Fruit fly (Drosophila melanogaster): ENCODE results near the gene Snx6.

dm6 chr2L:8185008-8185407 is 35.5 kb downstream of the Snx6 start:
- no peak for TF ChIP-seq HLH106 (tag; optimal IDR thresholded peaks at IDR 0.05)
- no peak for TF ChIP-seq Abd-B (GFP tag; optimal IDR thresholded peaks at IDR 0.05)
- TF ChIP-seq psq (GFP tag; optimal IDR thresholded peaks at IDR 0.05), result no peak
- TF ChIP-seq CG32264 (GFP tag; optimal IDR thresholded peaks at IDR 0.05), result no peak
- no peak for TF ChIP-seq N (GFP tag; optimal IDR thresholded peaks at IDR 0.05)
- no peak for TF ChIP-seq brk (GFP tag; optimal IDR thresholded peaks at IDR 0.05)
- no peak for TF ChIP-seq br (GFP tag; optimal IDR thresholded peaks at IDR 0.05)
- TF ChIP-seq pan (optimal IDR thresholded peaks at IDR 0.05), result no peak

All from whole organism, wandering third instar larva.